Worm (Caenorhabditis elegans) whole organism, L2 larva: ENCODE measurements around the gene cyp-35B1.

Experiments used
- C34F6.9 ChIP-seq: fragments of 150-350 bp; optimal IDR thresholded peaks from 2 replicates; lab custom pipeline; 2014; ENCODE audit warnings: missing biosample characterization, missing genetic modification characterization
- F13H6.1 ChIP-seq: sonication (generic microtip); optimal IDR thresholded peaks from 2 replicates; lab custom pipeline; 2016; ENCODE audit warnings: missing genetic modification characterization, missing compliant biosample characterization
- R02D3.7 ChIP-seq: fragments of 150-350 bp; optimal IDR thresholded peaks from 2 replicates; lab custom pipeline; 2014; ENCODE audit warnings: missing biosample characterization, missing genetic modification characterization
- Y55F3AM.14 ChIP-seq: fragments of 200-800 bp; sonication (Bioruptor generic); optimal IDR thresholded peaks from 2 replicates; lab custom pipeline; 2018; ENCODE audit warnings: mild to moderate bottlenecking, missing genetic modification characterization, missing compliant biosample characterization
- ZK546.5 ChIP-seq: sonication (generic microtip); optimal IDR thresholded peaks from 2 replicates; lab custom pipeline; 2017; ENCODE audit warnings: missing biosample characterization, missing genetic modification characterization
- alr-1 ChIP-seq: fragments of 150-350 bp; optimal IDR thresholded peaks from 2 replicates; lab custom pipeline; 2014; ENCODE audit warnings: missing biosample characterization, missing genetic modification characterization
- ama-1 ChIP-seq: fragments of 150-350 bp; optimal IDR thresholded peaks from 2 replicates; lab custom pipeline; 2018; ENCODE audit warnings: inconsistent platforms
- blmp-1 ChIP-seq: sonication (generic microtip); optimal IDR thresholded peaks from 2 replicates; lab custom pipeline; 2017; ENCODE audit warnings: missing genetic modification characterization, mild to moderate bottlenecking, missing compliant biosample characterization, antibody characterized with exemption, moderate library complexity; ENCODE audit not compliant: insufficient read depth
- ceh-16 ChIP-seq: fragments of 150-350 bp; optimal IDR thresholded peaks from 2 replicates; lab custom pipeline; 2014; ENCODE audit warnings: missing biosample characterization, missing genetic modification characterization
- ceh-82 ChIP-seq: fragments of 150-350 bp; optimal IDR thresholded peaks from 2 replicates; lab custom pipeline; 2014; ENCODE audit warnings: missing biosample characterization, missing genetic modification characterization
- crh-2 ChIP-seq: sonication (generic microtip); optimal IDR thresholded peaks from 2 replicates; lab custom pipeline; 2017; ENCODE audit warnings: missing biosample characterization, missing genetic modification characterization
- dmd-4 ChIP-seq: sonication (generic microtip); optimal IDR thresholded peaks from 2 replicates; lab custom pipeline; 2017; ENCODE audit warnings: missing biosample characterization, missing genetic modification characterization
- egl-27 ChIP-seq: sonication (generic microtip); optimal IDR thresholded peaks from 3 replicates; lab custom pipeline; 2017; ENCODE audit warnings: missing biosample characterization, missing genetic modification reagents, missing genetic modification characterization
- elt-1 ChIP-seq: fragments of 150-350 bp; optimal IDR thresholded peaks from 2 replicates; lab custom pipeline; 2014; ENCODE audit warnings: missing biosample characterization, missing genetic modification characterization
- elt-3 ChIP-seq: sonication (generic microtip); optimal IDR thresholded peaks from 2 replicates; lab custom pipeline; 2017; ENCODE audit warnings: missing biosample characterization, missing genetic modification characterization
- fos-1 ChIP-seq: fragments of 150-350 bp; optimal IDR thresholded peaks from 2 replicates; lab custom pipeline; 2014; ENCODE audit warnings: missing biosample characterization, missing genetic modification characterization
- gmeb-1 ChIP-seq: fragments of 150-350 bp; optimal IDR thresholded peaks from 2 replicates; lab custom pipeline; 2014; ENCODE audit warnings: missing biosample characterization, missing genetic modification characterization
- lin-11 ChIP-seq: fragments of 150-350 bp; sonication (generic microtip); optimal IDR thresholded peaks from 2 replicates; lab custom pipeline; 2014; ENCODE audit warnings: missing biosample characterization, missing genetic modification characterization, inconsistent platforms, mixed read lengths
- lin-13 ChIP-seq: fragments of 150-350 bp; optimal IDR thresholded peaks from 2 replicates; lab custom pipeline; 2014; ENCODE audit warnings: missing biosample characterization, missing genetic modification reagents, missing genetic modification characterization
- lin-39 ChIP-seq: fragments of 150-350 bp; optimal IDR thresholded peaks from 2 replicates; lab custom pipeline; 2014; ENCODE audit warnings: missing biosample characterization, missing genetic modification reagents, missing genetic modification characterization
- lsy-2 ChIP-seq, 2 experiments: fragments of 150-350 bp in 1 of 2; sonication (generic microtip) in 1 of 2; optimal IDR thresholded peaks; 2 replicates each; lab custom pipeline; 2014 to 2017; ENCODE audit warnings: missing biosample characterization in 2 of 2, missing genetic modification characterization in 2 of 2
- mab-5 ChIP-seq: fragments of 150-350 bp; optimal IDR thresholded peaks from 2 replicates; lab custom pipeline; 2014; ENCODE audit warnings: missing biosample characterization, missing genetic modification characterization
- mbf-1 ChIP-seq: sonication (generic microtip); optimal IDR thresholded peaks from 2 replicates; lab custom pipeline; 2017; ENCODE audit warnings: missing biosample characterization, missing genetic modification characterization
- mdl-1 ChIP-seq, 2 experiments: fragments of 150-350 bp in 1 of 2; sonication (generic microtip) in 1 of 2; optimal IDR thresholded peaks; 2 replicates each; lab custom pipeline; 2017; ENCODE audit warnings: missing biosample characterization in 2 of 2, missing genetic modification characterization in 2 of 2
- nhr-10 ChIP-seq: sonication (generic microtip); optimal IDR thresholded peaks from 2 replicates; lab custom pipeline; 2017; ENCODE audit warnings: missing biosample characterization, missing genetic modification characterization
- nhr-11 ChIP-seq: fragments of 150-350 bp; optimal IDR thresholded peaks from 2 replicates; lab custom pipeline; 2014; ENCODE audit warnings: missing biosample characterization, missing genetic modification characterization
- nhr-12 ChIP-seq: fragments of 150-350 bp; optimal IDR thresholded peaks from 2 replicates; lab custom pipeline; 2014; ENCODE audit warnings: missing biosample characterization, missing genetic modification characterization
- nhr-129 ChIP-seq: fragments of 150-350 bp; optimal IDR thresholded peaks from 2 replicates; lab custom pipeline; 2014; ENCODE audit warnings: missing biosample characterization, missing genetic modification characterization
- nhr-21 ChIP-seq: fragments of 150-350 bp; optimal IDR thresholded peaks from 2 replicates; lab custom pipeline; 2014; ENCODE audit warnings: missing biosample characterization, missing genetic modification characterization
- nhr-23 ChIP-seq: fragments of 150-350 bp; optimal IDR thresholded peaks from 2 replicates; lab custom pipeline; 2014; ENCODE audit warnings: missing biosample characterization, missing genetic modification reagents, missing genetic modification characterization
- nhr-237 ChIP-seq: fragments of 150-350 bp; optimal IDR thresholded peaks from 2 replicates; lab custom pipeline; 2014; ENCODE audit warnings: missing biosample characterization, missing genetic modification characterization
- nhr-25 ChIP-seq: fragments of 150-350 bp; sonication (generic microtip); optimal IDR thresholded peaks from 3 replicates; lab custom pipeline; 2014; ENCODE audit warnings: missing biosample characterization, missing genetic modification characterization
- nhr-6 ChIP-seq: fragments of 150-350 bp; optimal IDR thresholded peaks from 2 replicates; lab custom pipeline; 2014; ENCODE audit warnings: missing biosample characterization, missing genetic modification characterization
- nhr-77 ChIP-seq: fragments of 150-350 bp; optimal IDR thresholded peaks from 2 replicates; lab custom pipeline; 2014; ENCODE audit warnings: missing biosample characterization, missing genetic modification characterization
- peb-1 ChIP-seq: fragments of 150-350 bp; optimal IDR thresholded peaks from 2 replicates; lab custom pipeline; 2014; ENCODE audit warnings: missing biosample characterization, missing genetic modification characterization
- sem-4 ChIP-seq: fragments of 150-350 bp; optimal IDR thresholded peaks from 2 replicates; lab custom pipeline; 2014; ENCODE audit warnings: missing biosample characterization, missing genetic modification reagents, missing genetic modification characterization
- skn-1 ChIP-seq: sonication (generic microtip); optimal IDR thresholded peaks from 2 replicates; lab custom pipeline; 2017; ENCODE audit warnings: missing biosample characterization, missing genetic modification characterization
- sma-3 ChIP-seq: sonication (generic microtip); optimal IDR thresholded peaks from 2 replicates; lab custom pipeline; 2016; ENCODE audit warnings: missing genetic modification reagents, missing genetic modification characterization, missing compliant biosample characterization
- sma-9 ChIP-seq, 2 experiments: fragments of 150-350 bp in 1 of 2; sonication (generic microtip) in 1 of 2; optimal IDR thresholded peaks; 2 replicates each; lab custom pipeline; 2014 to 2016; ENCODE audit warnings: missing genetic modification characterization in 2 of 2, mild to moderate bottlenecking in 1 of 2, missing biosample characterization in 1 of 2, missing compliant biosample characterization in 1 of 2, missing genetic modification reagents in 1 of 2, moderate library complexity in 1 of 2
- snpc-4 ChIP-seq: fragments of 150-350 bp; optimal IDR thresholded peaks from 2 replicates; lab custom pipeline; 2014; ENCODE audit warnings: missing biosample characterization, missing genetic modification characterization
- unc-39 ChIP-seq: fragments of 150-350 bp; optimal IDR thresholded peaks from 2 replicates; lab custom pipeline; 2014; ENCODE audit warnings: missing biosample characterization, missing genetic modification characterization
- unc-55 ChIP-seq: fragments of 150-350 bp; sonication (generic microtip); optimal IDR thresholded peaks from 3 replicates; lab custom pipeline; 2014; ENCODE audit warnings: missing biosample characterization, missing genetic modification reagents, missing genetic modification characterization
- unc-62 ChIP-seq: fragments of 150-350 bp; optimal IDR thresholded peaks from 2 replicates; lab custom pipeline; 2014; ENCODE audit warnings: missing biosample characterization, missing genetic modification reagents, missing genetic modification characterization
- zag-1 ChIP-seq: fragments of 150-350 bp; optimal IDR thresholded peaks from 2 replicates; lab custom pipeline; 2014; ENCODE audit warnings: missing biosample characterization, missing genetic modification characterization
- ztf-1 ChIP-seq: fragments of 200-800 bp; sonication (Bioruptor generic); conservative IDR thresholded peaks from 2 replicates; pipeline ENCODE4 v1.3.6; 2022; ENCODE audit warnings: missing genetic modification characterization, missing compliant biosample characterization
- ztf-11 ChIP-seq: sonication (generic microtip); optimal IDR thresholded peaks from 2 replicates; lab custom pipeline; 2017; ENCODE audit warnings: missing biosample characterization, missing genetic modification characterization
- ztf-4 ChIP-seq: fragments of 150-350 bp; optimal IDR thresholded peaks from 2 replicates; lab custom pipeline; 2014; ENCODE audit warnings: missing biosample characterization, missing genetic modification characterization

Gene cyp-35B1

DNA sequence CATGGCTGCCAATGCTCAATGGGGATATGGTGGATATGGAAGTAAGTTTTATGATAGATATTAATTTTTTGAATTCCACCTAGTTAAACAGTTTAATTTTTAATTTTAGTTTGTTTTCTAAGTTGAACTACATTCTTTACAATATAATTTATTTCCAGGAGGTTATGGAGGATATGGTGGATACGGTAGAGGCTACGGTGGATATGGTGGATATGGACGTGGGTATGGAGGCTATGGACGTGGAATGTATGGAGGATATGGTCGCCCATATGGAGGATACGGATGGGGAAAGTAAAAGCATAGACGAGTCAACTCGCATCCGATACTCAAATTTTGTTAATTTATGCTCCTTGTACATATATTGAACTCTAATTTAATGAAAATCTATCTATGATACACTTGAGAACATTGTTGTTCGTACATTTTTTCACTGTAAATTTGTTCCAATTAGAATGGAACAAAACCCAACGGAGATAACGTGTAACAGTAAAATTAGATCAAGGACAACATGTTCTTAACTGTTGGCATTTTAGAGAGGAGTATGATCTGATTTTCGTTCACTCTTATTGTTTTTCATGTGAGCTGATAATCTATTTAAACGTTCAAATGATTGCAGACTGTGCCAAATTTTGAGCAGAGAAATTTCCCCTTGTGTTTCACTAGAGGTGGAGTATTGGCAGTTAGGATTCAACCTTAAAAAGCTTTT lies 41.5 kb downstream of the cyp-35B1 start:
- peak; percentile 23 for TF ChIP-seq ama-1
- peak; percentile 21 for TF ChIP-seq sma-3 (GFP tag; lab: Kevin White, UChicago)
- TF ChIP-seq sma-9 (GFP tag; optimal IDR thresholded peaks at IDR 0.05; lab: Kevin White, UChicago), result peak; percentile 33
- no peak for TF ChIP-seq sma-9 (tag; optimal IDR thresholded peaks at IDR 0.05; lab: Kevin White, UChicago)
- no peak for TF ChIP-seq ztf-1 (GFP tag; lab: Robert Waterston, UW)
- TF ChIP-seq lin-39 (tag; lab: Kevin White, UChicago), result no peak
- no peak for TF ChIP-seq zag-1
- TF ChIP-seq nhr-21 (tag; lab: Kevin White, UChicago), result peak; percentile 68

DNA sequence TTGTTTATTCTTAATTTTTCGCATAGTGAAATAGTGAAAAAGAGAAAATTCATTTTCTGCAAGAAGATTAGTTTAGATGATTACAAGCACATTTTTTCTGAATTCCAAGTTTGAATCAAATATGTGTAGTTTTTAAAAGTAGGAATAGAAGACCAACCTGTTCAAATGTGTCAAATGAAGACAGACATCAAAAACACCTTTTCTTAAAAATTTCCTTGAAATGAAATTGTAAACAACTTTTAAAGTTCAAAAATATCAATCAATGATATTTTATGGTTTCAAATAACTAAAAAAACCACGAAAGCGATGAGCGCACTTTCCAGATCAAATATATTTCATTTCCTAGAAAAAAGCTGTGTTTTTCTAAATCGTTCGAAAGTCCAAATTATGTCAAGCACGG lies 42.8 kb downstream of the cyp-35B1 start, which contains the start of gene nlp-30:
Gene nlp-30 (plus strand): TSS at position 301 of the 400 bp plus-strand sequence.
- TF ChIP-seq blmp-1 (no peak), unc-55 (GFP tag; lab: Kevin White, UChicago) (no peak), mab-5 (no peak), sma-9 (GFP tag; optimal IDR thresholded peaks at IDR 0.05; lab: Kevin White, UChicago) (no peak), sma-9 (tag; optimal IDR thresholded peaks at IDR 0.05; lab: Kevin White, UChicago) (no peak), nhr-25 (tag; lab: Kevin White, UChicago) (no peak), nhr-77 (tag; lab: Kevin White, UChicago) (no peak), mdl-1 (tag; optimal IDR thresholded peaks at IDR 0.05; lab: Kevin White, UChicago) (no peak)

DNA sequence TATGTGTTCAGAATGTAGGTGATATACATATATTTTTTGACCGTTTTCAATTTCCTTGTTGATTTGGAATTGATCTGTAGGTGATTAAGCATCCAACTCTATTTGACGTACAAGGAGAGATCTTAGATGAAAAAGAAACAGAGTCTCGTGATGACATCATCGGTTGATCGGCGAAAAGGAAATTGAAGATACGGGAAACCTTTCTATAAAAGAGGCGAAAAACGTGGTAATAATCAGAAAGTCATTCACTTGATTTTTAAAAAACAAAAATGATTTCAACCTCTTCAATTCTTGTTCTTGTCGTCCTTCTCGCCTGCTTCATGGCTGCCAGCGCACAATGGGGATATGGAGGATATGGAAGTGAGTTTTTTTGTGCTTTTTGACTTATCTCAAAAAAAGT lies 45.3 kb downstream of the cyp-35B1 start, which contains the start of gene nlp-29:
Gene nlp-29 (plus strand): TSS at position 248 of the 400 bp plus-strand sequence.
- peak; percentile 63 for TF ChIP-seq sma-9 (GFP tag; optimal IDR thresholded peaks at IDR 0.05; lab: Kevin White, UChicago)
- no peak for TF ChIP-seq sma-9 (tag; optimal IDR thresholded peaks at IDR 0.05; lab: Kevin White, UChicago)
- TF ChIP-seq ama-1, result no peak
- TF ChIP-seq lin-13 (GFP tag; lab: Kevin White, UChicago), result no peak
- peak; percentile 77 for TF ChIP-seq nhr-25 (tag; lab: Kevin White, UChicago)
- no peak for TF ChIP-seq unc-39 (tag; lab: Kevin White, UChicago)
- TF ChIP-seq mbf-1 (tag; lab: Kevin White, UChicago), result no peak
- TF ChIP-seq snpc-4 (tag; lab: Kevin White, UChicago), result no peak
- no peak for TF ChIP-seq mdl-1 (tag; optimal IDR thresholded peaks at IDR 0.05; lab: Kevin White, UChicago)
- no peak for TF ChIP-seq ZK546.5 (tag; lab: Kevin White, UChicago)
- no peak for TF ChIP-seq lin-11 (tag; lab: Kevin White, UChicago)
- no peak for TF ChIP-seq C34F6.9
- no peak for TF ChIP-seq dmd-4
- peak; percentile 49 for TF ChIP-seq crh-2 (tag; lab: Kevin White, UChicago)
- no peak for TF ChIP-seq nhr-11 (tag; lab: Kevin White, UChicago)
- no peak for TF ChIP-seq nhr-10
- no peak for TF ChIP-seq skn-1
- TF ChIP-seq peb-1 (tag; lab: Kevin White, UChicago), result no peak
- TF ChIP-seq nhr-237 (tag; lab: Kevin White, UChicago), result no peak
- no peak for TF ChIP-seq nhr-23
- TF ChIP-seq mab-5, result no peak
- no peak for TF ChIP-seq unc-55 (GFP tag; lab: Kevin White, UChicago)
- TF ChIP-seq nhr-77 (tag; lab: Kevin White, UChicago), result no peak
- peak; percentile 79 for TF ChIP-seq sma-3 (GFP tag; lab: Kevin White, UChicago)
- TF ChIP-seq ztf-1 (GFP tag; lab: Robert Waterston, UW), result no peak
- TF ChIP-seq nhr-129 (tag; lab: Kevin White, UChicago), result no peak
- peak; percentile 50 for TF ChIP-seq blmp-1
- no peak for TF ChIP-seq unc-62
- no peak for TF ChIP-seq sem-4 (tag; lab: Kevin White, UChicago)
- TF ChIP-seq R02D3.7 (tag; lab: Kevin White, UChicago), result no peak
- no peak for TF ChIP-seq zag-1
- TF ChIP-seq gmeb-1, result no peak
- TF ChIP-seq nhr-12, result no peak
- no peak for TF ChIP-seq egl-27 (tag; lab: Kevin White, UChicago)
- TF ChIP-seq ztf-4 (tag; lab: Kevin White, UChicago), result no peak
- no peak for TF ChIP-seq elt-3
- TF ChIP-seq ztf-11 (tag; lab: Kevin White, UChicago), result no peak
- TF ChIP-seq lsy-2 (tag; optimal IDR thresholded peaks at IDR 0.05; lab: Kevin White, UChicago), result no peak
- TF ChIP-seq elt-1 (tag; lab: Kevin White, UChicago), result no peak
- TF ChIP-seq nhr-6 (tag; lab: Kevin White, UChicago), result no peak
- TF ChIP-seq ceh-16 (tag; lab: Kevin White, UChicago), result no peak
- no peak for TF ChIP-seq Y55F3AM.14 (GFP tag; lab: Kevin White, UChicago)
- peak; percentile 59 for TF ChIP-seq nhr-21 (tag; lab: Kevin White, UChicago)
- TF ChIP-seq ceh-82 (tag; lab: Kevin White, UChicago), result no peak
- TF ChIP-seq lin-39 (tag; lab: Kevin White, UChicago), result no peak
- no peak for TF ChIP-seq fos-1
- no peak for TF ChIP-seq alr-1 (tag; lab: Kevin White, UChicago)
- no peak for TF ChIP-seq F13H6.1
